Fruit fly (Drosophila melanogaster) whole organism, embryonic: ENCODE data around the gene CG17027.

Experiments used
- CG10274 ChIP-seq: fragments of 200-800 bp; sonication (Bioruptor generic); optimal IDR thresholded peaks from 3 replicates; lab custom pipeline; 2017; ENCODE audit warnings: missing biosample characterization, mild to moderate bottlenecking, missing genetic modification characterization
- CG12104 ChIP-seq: fragments of 200-800 bp; sonication (Bioruptor generic); optimal IDR thresholded peaks from 3 replicates; lab custom pipeline; 2016; ENCODE audit warnings: missing biosample characterization, missing genetic modification characterization
- CG12744 ChIP-seq: fragments of 200-800 bp; sonication (Bioruptor generic); optimal IDR thresholded peaks from 2 replicates; lab custom pipeline; 2016; ENCODE audit warnings: missing biosample characterization, missing genetic modification characterization
- CG12769 ChIP-seq: fragments of 200-800 bp; sonication (Bioruptor generic); optimal IDR thresholded peaks from 2 replicates; lab custom pipeline; 2019; ENCODE audit warnings: missing biosample characterization, mild to moderate bottlenecking, missing genetic modification characterization, moderate library complexity
- CG14710 ChIP-seq: fragments of 200-800 bp; sonication (Bioruptor generic); optimal IDR thresholded peaks from 3 replicates; lab custom pipeline; 2019; ENCODE audit warnings: missing biosample characterization, mild to moderate bottlenecking, missing genetic modification characterization, moderate library complexity
- CG15514 ChIP-seq: fragments of 200-800 bp; sonication (Bioruptor generic); optimal IDR thresholded peaks from 3 replicates; lab custom pipeline; 2017; ENCODE audit warnings: missing biosample characterization, missing genetic modification characterization, mild to moderate bottlenecking, moderate library complexity, missing genetic modification reagents
- CG1647 ChIP-seq: fragments of 200-800 bp; sonication (Bioruptor generic); optimal IDR thresholded peaks from 3 replicates; lab custom pipeline; 2016; ENCODE audit warnings: missing biosample characterization, missing genetic modification characterization
- CG18599 ChIP-seq: fragments of 200-800 bp; sonication (Bioruptor generic); optimal IDR thresholded peaks from 3 replicates; lab custom pipeline; 2017; ENCODE audit warnings: missing biosample characterization, missing genetic modification characterization, mild to moderate bottlenecking, moderate library complexity, missing genetic modification reagents
- CG2199 ChIP-seq: fragments of 200-800 bp; sonication (Bioruptor generic); IDR thresholded peaks from 3 replicates; pipeline ENCODE4 v1.3.6; 2022; ENCODE audit warnings: missing biosample characterization, missing genetic modification characterization
- CG3065 ChIP-seq: fragments of 200-800 bp; sonication (Bioruptor generic); optimal IDR thresholded peaks from 2 replicates; lab custom pipeline; 2016; ENCODE audit warnings: missing biosample characterization, missing genetic modification characterization
- CG31441 ChIP-seq: fragments of 200-800 bp; sonication (Bioruptor generic); IDR thresholded peaks from 2 replicates; pipeline ENCODE4 v1.3.6; 2022; ENCODE audit warnings: missing biosample characterization, missing genetic modification characterization
- CG32767 ChIP-seq: fragments of 200-800 bp; sonication (Bioruptor generic); IDR thresholded peaks from 2 replicates; pipeline ENCODE4 v1.3.6; 2022; ENCODE audit warnings: missing biosample characterization, missing genetic modification characterization
- CG34422 ChIP-seq: fragments of 200-800 bp; sonication (Bioruptor generic); IDR thresholded peaks from 3 replicates; pipeline ENCODE4 v1.3.6; 2022; ENCODE audit warnings: missing biosample characterization, missing genetic modification characterization
- CG43689 ChIP-seq: fragments of 200-800 bp; sonication (Bioruptor generic); IDR thresholded peaks from 2 replicates; pipeline ENCODE4 v1.3.6; 2022; ENCODE audit warnings: missing biosample characterization, missing genetic modification characterization
- CG4404 ChIP-seq: fragments of 200-800 bp; sonication (Bioruptor generic); IDR thresholded peaks from 2 replicates; pipeline ENCODE4 v1.3.6; 2022; ENCODE audit warnings: missing biosample characterization, missing genetic modification characterization
- CG5180 ChIP-seq: fragments of 200-800 bp; sonication (Bioruptor generic); optimal IDR thresholded peaks from 3 replicates; lab custom pipeline; 2017; ENCODE audit warnings: missing biosample characterization, missing genetic modification characterization, mild to moderate bottlenecking, moderate library complexity, missing genetic modification reagents
- CG7556 ChIP-seq: fragments of 200-800 bp; sonication (Bioruptor generic); optimal IDR thresholded peaks from 2 replicates; lab custom pipeline; 2017; ENCODE audit warnings: missing biosample characterization, mild to moderate bottlenecking, missing genetic modification characterization
- CG7928 ChIP-seq: fragments of 200-800 bp; sonication (Bioruptor generic); optimal IDR thresholded peaks from 2 replicates; lab custom pipeline; 2017; ENCODE audit warnings: missing biosample characterization, mild to moderate bottlenecking, missing genetic modification characterization
- CG7987 ChIP-seq: fragments of 200-800 bp; sonication (Bioruptor generic); optimal IDR thresholded peaks from 2 replicates; lab custom pipeline; 2018; ENCODE audit warnings: missing biosample characterization, mild to moderate bottlenecking, missing genetic modification characterization, moderate library complexity
- CG8944 ChIP-seq: fragments of 200-800 bp; sonication (Bioruptor generic); optimal IDR thresholded peaks from 3 replicates; lab custom pipeline; 2016; ENCODE audit warnings: missing biosample characterization, missing genetic modification characterization
- CHES-1-like ChIP-seq: fragments of 200-800 bp; sonication (Bioruptor generic); optimal IDR thresholded peaks from 2 replicates; lab custom pipeline; 2016; ENCODE audit warnings: missing biosample characterization, missing genetic modification characterization
- CrebB ChIP-seq: fragments of 200-800 bp; sonication (Bioruptor generic); optimal IDR thresholded peaks from 3 replicates; lab custom pipeline; 2018; ENCODE audit warnings: missing biosample characterization, mild to moderate bottlenecking, missing genetic modification characterization
- Dad ChIP-seq: fragments of 200-800 bp; sonication (Bioruptor generic); optimal IDR thresholded peaks from 3 replicates; lab custom pipeline; 2016; ENCODE audit warnings: missing biosample characterization, missing genetic modification characterization
- E2f2 ChIP-seq: fragments of 200-800 bp; sonication (Bioruptor generic); IDR thresholded peaks from 2 replicates; pipeline ENCODE4 v1.3.6; 2022; ENCODE audit warnings: missing biosample characterization, missing genetic modification characterization
- ERR ChIP-seq: fragments of 200-800 bp; sonication (Bioruptor generic); optimal IDR thresholded peaks from 2 replicates; lab custom pipeline; 2016; ENCODE audit warnings: missing biosample characterization, missing genetic modification characterization
- Elba2 ChIP-seq: fragments of 200-800 bp; sonication (Bioruptor generic); optimal IDR thresholded peaks from 3 replicates; lab custom pipeline; 2016; ENCODE audit warnings: missing biosample characterization, missing genetic modification characterization
- Ets65A ChIP-seq: fragments of 200-800 bp; sonication (Bioruptor generic); peaks from one replicate; lab custom pipeline; 2016; ENCODE audit warnings: missing biosample characterization, missing genetic modification characterization
- HLH3B ChIP-seq: fragments of 200-800 bp; sonication (Bioruptor generic); IDR thresholded peaks from 2 replicates; pipeline ENCODE4 v1.3.6; 2022; ENCODE audit warnings: missing biosample characterization, missing genetic modification characterization
- HmgZ ChIP-seq: fragments of 200-800 bp; sonication (Bioruptor generic); optimal IDR thresholded peaks from 2 replicates; lab custom pipeline; 2018; ENCODE audit warnings: missing biosample characterization, mild to moderate bottlenecking, missing genetic modification characterization
- Hmx ChIP-seq: fragments of 200-800 bp; sonication (Bioruptor generic); optimal IDR thresholded peaks from 2 replicates; lab custom pipeline; 2016; ENCODE audit warnings: missing biosample characterization, missing genetic modification characterization
- Kr ChIP-seq: fragments of 200-800 bp; sonication (Bioruptor generic); optimal IDR thresholded peaks from 2 replicates; lab custom pipeline; 2017; ENCODE audit warnings: missing biosample characterization, mild to moderate bottlenecking, missing genetic modification characterization
- Lim3 ChIP-seq: fragments of 200-800 bp; sonication (Bioruptor generic); IDR thresholded peaks from 2 replicates; pipeline ENCODE4 v1.3.6; 2022; ENCODE audit warnings: missing biosample characterization, missing genetic modification characterization
- MESR4 ChIP-seq: fragments of 200-800 bp; sonication (Bioruptor generic); optimal IDR thresholded peaks from 2 replicates; lab custom pipeline; 2018; ENCODE audit warnings: missing biosample characterization, mild to moderate bottlenecking, missing genetic modification characterization, moderate library complexity
- NC2α ChIP-seq: fragments of 200-800 bp; sonication (Bioruptor generic); optimal IDR thresholded peaks from 2 replicates; lab custom pipeline; 2016; ENCODE audit warnings: missing biosample characterization, missing genetic modification characterization
- Taf1 ChIP-seq: fragments of 200-800 bp; sonication (Bioruptor generic); IDR thresholded peaks from 2 replicates; pipeline ENCODE4 v1.3.6; 2022; ENCODE audit warnings: missing biosample characterization, missing genetic modification characterization
- ap ChIP-seq: fragments of 200-800 bp; sonication (Bioruptor generic); IDR thresholded peaks from 2 replicates; pipeline ENCODE4 v1.3.6; 2022; ENCODE audit warnings: missing biosample characterization, missing genetic modification characterization
- br ChIP-seq: fragments of >200 bp; optimal IDR thresholded peaks from 2 replicates; lab custom pipeline; 2017
- chm ChIP-seq: fragments of 200-800 bp; sonication (Bioruptor generic); IDR thresholded peaks from 2 replicates; pipeline ENCODE4 v1.3.6; 2022; ENCODE audit warnings: missing biosample characterization, missing genetic modification characterization
- dati ChIP-seq: fragments of 200-800 bp; sonication (Bioruptor generic); IDR thresholded peaks from 2 replicates; pipeline ENCODE4 v1.3.6; 2022; ENCODE audit warnings: missing biosample characterization, missing genetic modification characterization
- dm ChIP-seq: fragments of 200-800 bp; sonication (Bioruptor generic); optimal IDR thresholded peaks from 3 replicates; lab custom pipeline; 2016; ENCODE audit warnings: missing biosample characterization, missing genetic modification characterization
- ftz-f1 ChIP-seq: fragments of 200-800 bp; sonication (Bioruptor generic); optimal IDR thresholded peaks from 2 replicates; lab custom pipeline; 2016; ENCODE audit warnings: missing biosample characterization, missing genetic modification characterization
- gsb ChIP-seq: fragments of 200-800 bp; sonication (Bioruptor generic); IDR thresholded peaks from 2 replicates; pipeline ENCODE4 v1.3.6; 2022; ENCODE audit warnings: missing biosample characterization, missing genetic modification characterization
- gt ChIP-seq: fragments of 200-800 bp; sonication (Bioruptor generic); IDR thresholded peaks from 2 replicates; pipeline ENCODE4 v1.3.6; 2022; ENCODE audit warnings: missing biosample characterization, missing genetic modification characterization
- hbn ChIP-seq: fragments of 200-800 bp; sonication (Bioruptor generic); IDR thresholded peaks from 2 replicates; pipeline ENCODE4 v1.3.6; 2022; ENCODE audit warnings: missing biosample characterization, missing genetic modification characterization; ENCODE audit not compliant: partially characterized antibody
- her ChIP-seq: fragments of 200-800 bp; sonication (Bioruptor generic); optimal IDR thresholded peaks from 2 replicates; lab custom pipeline; 2016; ENCODE audit warnings: missing biosample characterization, missing genetic modification characterization
- row ChIP-seq: fragments of 200-800 bp; sonication (Bioruptor generic); IDR thresholded peaks from 3 replicates; pipeline ENCODE4 v1.3.6; 2022; ENCODE audit warnings: missing biosample characterization, missing genetic modification characterization
- run ChIP-seq: fragments of 200-800 bp; sonication (Bioruptor generic); optimal IDR thresholded peaks from 3 replicates; lab custom pipeline; 2018; ENCODE audit warnings: missing biosample characterization, mild to moderate bottlenecking, missing genetic modification characterization
- sc ChIP-seq, 3 experiments: fragments of >200 bp in 2 of 3; fragments of 200-800 bp in 1 of 3; sonication (Bioruptor generic) in 1 of 3; optimal IDR thresholded peaks; 2 replicates in 2 of 3; 3 replicates in 1 of 3; lab custom pipeline; 2017; ENCODE audit warnings: mild to moderate bottlenecking in 1 of 3, missing biosample characterization in 1 of 3, missing genetic modification characterization in 1 of 3, missing genetic modification reagents in 1 of 3
- sug ChIP-seq: fragments of 200-800 bp; optimal IDR thresholded peaks from 2 replicates; lab custom pipeline; 2019; ENCODE audit warnings: missing biosample characterization, mild to moderate bottlenecking, missing genetic modification characterization, moderate library complexity
- vnd ChIP-seq: fragments of 200-800 bp; sonication (Bioruptor generic); IDR thresholded peaks from 3 replicates; pipeline ENCODE4 v1.3.6; 2022; ENCODE audit warnings: missing biosample characterization, missing genetic modification characterization; ENCODE audit not compliant: partially characterized antibody

The CG17027 gene

DNA sequence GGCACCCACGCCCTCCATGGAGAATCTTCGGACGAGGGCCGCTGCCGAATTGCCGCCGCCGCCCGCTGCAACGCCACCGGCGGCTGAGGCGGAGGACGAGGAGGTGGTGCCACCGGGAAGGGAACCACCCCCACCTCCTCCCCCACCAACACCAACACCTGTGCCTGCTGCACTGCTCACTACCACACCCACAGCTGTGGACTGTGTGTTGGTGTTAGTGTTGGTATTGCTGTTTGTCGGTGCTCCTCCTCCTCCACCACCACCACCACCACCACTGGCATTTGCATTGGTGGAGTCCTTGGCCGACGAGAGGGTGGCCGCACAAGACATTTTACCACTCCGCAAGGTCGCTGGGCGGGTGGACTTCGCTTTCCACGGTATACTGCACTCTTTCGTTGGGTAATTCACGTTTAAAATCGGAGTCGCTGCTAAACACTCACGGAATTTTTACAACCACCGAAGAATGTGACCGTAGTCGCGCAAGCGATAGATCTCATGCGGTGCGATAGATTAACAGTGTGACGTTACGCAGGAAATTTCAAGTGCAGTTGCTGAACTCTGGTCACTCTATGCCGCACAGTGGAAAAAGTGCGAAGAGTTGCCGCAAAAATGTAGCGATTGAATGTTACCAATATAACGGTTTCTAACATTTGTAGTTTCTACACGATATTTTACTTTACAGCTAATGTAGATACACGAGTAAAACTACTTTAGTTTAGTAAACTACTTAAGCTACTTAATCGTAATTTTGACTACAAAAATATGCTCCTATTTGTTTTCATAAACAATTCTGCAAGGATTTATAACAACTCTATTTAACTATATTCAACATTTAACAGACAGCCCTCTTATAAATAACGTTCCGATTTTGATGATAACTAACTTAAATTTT, 31.7 kb downstream of the CG17027 start, which contains the start of gene mib1 (continued):
- TF ChIP-seq MESR4 (GFP tag; lab: Kevin White, UChicago) (peak; percentile 99), CG12104 (GFP tag; lab: Kevin White, UChicago) (no peak), Hmx (no peak), Elba2 (GFP tag; lab: Kevin White, UChicago) (no peak), HmgZ (tag; lab: Kevin White, UChicago) (peak; percentile 89), CG43689 (GFP tag; lab: Robert Waterston, UW) (no peak), Taf1 (GFP tag; lab: Robert Waterston, UW) (no peak), Kr (GFP tag; lab: Kevin White, UChicago) (peak; percentile 18), CG32767 (GFP tag; lab: Robert Waterston, UW) (0 out of 2 replicates have a peak, but pooled peaks have one; percentile 20), ap (GFP tag; lab: Robert Waterston, UW) (no peak), CG3065 (GFP tag; lab: Kevin White, UChicago) (no peak), Ets65A (GFP tag; lab: Kevin White, UChicago) (peak; percentile 76), CG7987 (GFP tag; lab: Kevin White, UChicago) (peak; percentile 75), gt (no peak), HLH3B (no peak), ERR (GFP tag; lab: Kevin White, UChicago) (no peak), vnd (GFP tag; lab: Robert Waterston, UW) (peak; percentile 82), CG10274 (GFP tag; lab: Kevin White, UChicago) (no peak), CG12744 (GFP tag; lab: Kevin White, UChicago) (no peak), dm (GFP tag; lab: Kevin White, UChicago) (peak; percentile 59), ftz-f1 (GFP tag; lab: Kevin White, UChicago) (peak; percentile 64), row (GFP tag; lab: Robert Waterston, UW) (peak; percentile 90), run (no peak), CG34422 (GFP tag; lab: Robert Waterston, UW) (peak; percentile 76; the same call in 2 of the 3 replicates), CG12769 (tag; lab: Kevin White, UChicago) (peak; percentile 76), E2f2 (GFP tag; lab: Robert Waterston, UW) (peak; percentile 23; the same call in 1 of the 2 replicates), gsb (GFP tag; lab: Robert Waterston, UW) (no peak), chm (GFP tag; lab: Robert Waterston, UW) (peak; percentile 68; the same call in 1 of the 2 replicates), sug (tag; lab: Kevin White, UChicago) (peak; percentile 75), CrebB (peak; percentile 74), CG8944 (GFP tag; lab: Kevin White, UChicago) (no peak), CG2199 (no peak), CG7556 (GFP tag; lab: Kevin White, UChicago) (peak; percentile 22), CG15514 (GFP tag; lab: Kevin White, UChicago) (peak; percentile 71), CHES-1-like (GFP tag; lab: Kevin White, UChicago) (peak; percentile 71), sc (optimal IDR thresholded peaks at IDR 0.05; lab: Kevin White, UChicago) (no peak), sc (GFP tag; optimal IDR thresholded peaks at IDR 0.05; lab: Kevin White, UChicago) (no peak), dati (no peak), Lim3 (GFP tag; lab: Robert Waterston, UW) (no peak), CG7928 (GFP tag; lab: Kevin White, UChicago) (no peak), Dad (GFP tag; lab: Kevin White, UChicago) (peak; percentile 42), br (lab: Kevin White, UChicago) (no peak), CG4404 (GFP tag; lab: Robert Waterston, UW) (no peak), CG31441 (GFP tag; lab: Robert Waterston, UW) (peak; percentile 23; the same call in 1 of the 2 replicates), CG14710 (peak; percentile 91), CG5180 (GFP tag; lab: Kevin White, UChicago) (no peak), NC2α (no peak), hbn (peak; percentile 91), her (peak; percentile 6), CG18599 (GFP tag; lab: Kevin White, UChicago) (peak; percentile 23), CG1647 (GFP tag; lab: Kevin White, UChicago) (no peak)
